Worm (Caenorhabditis elegans) whole organism, L3 larva: ENCODE data around the gene csn-5.

Source experiments
- egl-27 ChIP-seq: sonication (generic microtip); optimal IDR thresholded peaks from 4 replicates; lab custom pipeline; 2017; ENCODE audit warnings: missing biosample characterization, missing genetic modification reagents, missing genetic modification characterization
- fos-1 ChIP-seq: fragments of 150-350 bp; optimal IDR thresholded peaks from 2 replicates; lab custom pipeline; 2014; ENCODE audit warnings: missing biosample characterization, missing genetic modification characterization
- lin-39 ChIP-seq: fragments of 150-350 bp; optimal IDR thresholded peaks from 2 replicates; lab custom pipeline; 2018; ENCODE audit warnings: missing biosample characterization, missing genetic modification reagents, missing genetic modification characterization
- nhr-11 ChIP-seq: fragments of 150-350 bp; optimal IDR thresholded peaks from 2 replicates; lab custom pipeline; 2014; ENCODE audit warnings: missing biosample characterization, missing genetic modification characterization
- nhr-237 ChIP-seq: fragments of 150-350 bp; optimal IDR thresholded peaks from 2 replicates; lab custom pipeline; 2014; ENCODE audit warnings: missing biosample characterization, missing genetic modification characterization
- unc-62 ChIP-seq: fragments of 150-350 bp; sonication (generic microtip); optimal IDR thresholded peaks from 4 replicates; lab custom pipeline; 2014; ENCODE audit warnings: missing biosample characterization, missing genetic modification reagents, missing genetic modification characterization

DNA sequence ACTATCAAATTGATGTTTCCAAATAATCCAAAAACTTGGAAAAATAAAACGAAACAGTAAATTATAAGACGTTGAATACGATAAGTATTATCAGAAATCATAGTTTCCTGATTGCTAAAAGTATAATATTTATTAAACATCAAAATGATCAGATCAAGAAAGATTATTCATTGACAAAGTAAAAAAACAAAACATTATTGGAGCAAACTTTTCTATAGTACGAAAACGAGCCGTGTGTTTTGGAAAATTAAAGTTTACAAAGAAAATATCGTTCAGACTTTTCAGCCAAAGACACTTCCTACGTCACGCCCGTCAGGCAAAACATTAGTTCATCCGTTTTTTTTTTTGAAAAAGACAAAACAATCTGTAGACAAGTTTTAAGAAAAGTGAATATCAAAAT lies 25.6 kb upstream of the csn-5 start, which contains the start of gene srsx-15:
- TF ChIP-seq unc-62 (GFP tag; lab: Kevin White, UChicago) (no peak), lin-39 (tag; lab: Kevin White, UChicago) (no peak), nhr-11 (tag; lab: Kevin White, UChicago) (no peak), egl-27 (no peak), fos-1 (tag; lab: Kevin White, UChicago) (no peak), nhr-237 (tag; lab: Kevin White, UChicago) (no peak)
